Worm (Caenorhabditis elegans) whole organism, young adult: ENCODE results near the gene B0507.3.

Experiments used
- T07F8.4 ChIP-seq: sonication (generic microtip); optimal IDR thresholded peaks from 2 replicates; lab custom pipeline; 2016; ENCODE audit warnings: mild to moderate bottlenecking, missing genetic modification characterization, moderate library complexity, missing compliant biosample characterization
- Y95B8A.8 ChIP-seq: fragments of 200-800 bp; sonication (Bioruptor generic); IDR thresholded peaks from 2 replicates; pipeline ENCODE4 v1.3.6; 2022; ENCODE audit warnings: missing genetic modification reagents, missing genetic modification characterization, missing compliant biosample characterization
- chd-7 ChIP-seq: sonication (generic microtip); optimal IDR thresholded peaks from 2 replicates; lab custom pipeline; 2016; ENCODE audit warnings: mild to moderate bottlenecking, missing genetic modification characterization, moderate library complexity, missing compliant biosample characterization
- hlh-12 ChIP-seq: sonication (generic microtip); optimal IDR thresholded peaks from 2 replicates; lab custom pipeline; 2016; ENCODE audit warnings: missing genetic modification characterization, missing compliant biosample characterization
- lir-1 ChIP-seq: fragments of 200-800 bp; sonication (Bioruptor generic); conservative IDR thresholded peaks from 2 replicates; pipeline ENCODE4 v1.3.6; 2022; ENCODE audit warnings: missing genetic modification reagents, missing genetic modification characterization, missing compliant biosample characterization
- unc-130 ChIP-seq: sonication (generic microtip); optimal IDR thresholded peaks from 2 replicates; lab custom pipeline; 2016; ENCODE audit warnings: missing genetic modification reagents, missing genetic modification characterization, missing compliant biosample characterization
- ztf-22 ChIP-seq: fragments of 200-800 bp; sonication (Bioruptor generic); optimal IDR thresholded peaks from 2 replicates; lab custom pipeline; 2018; ENCODE audit warnings: mild to moderate bottlenecking, missing genetic modification characterization, moderate library complexity, missing compliant biosample characterization

- TF ChIP-seq T07F8.4 (tag; lab: Kevin White, UChicago) = no peak
- TF ChIP-seq Y95B8A.8 (GFP tag; lab: Robert Waterston, UW) = no peak
- TF ChIP-seq hlh-12 (tag; lab: Kevin White, UChicago) = no peak
- no peak for TF ChIP-seq unc-130 (GFP tag; lab: Kevin White, UChicago)
- no peak for TF ChIP-seq chd-7 (tag; lab: Kevin White, UChicago)
- no peak for TF ChIP-seq ztf-22
- TF ChIP-seq lir-1 (GFP tag; lab: Robert Waterston, UW) = no peak
Measured at ce11 chrV:8762861-8763260, 5.8 kb upstream of the B0507.3 start, which contains the start of gene B0507.8.
